Worm (Caenorhabditis elegans): Measurements from ENCODE around the gene scav-4.

Gene scav-4

ce11 chrX:12937521-12937920 is 44.1 kb upstream of the scav-4 start (continued):
- TF ChIP-seq tbp1 (GFP tag; optimal IDR thresholded peaks at IDR 0.05): peak; percentile 86
- no peak for TF ChIP-seq ets-4 (GFP tag; optimal IDR thresholded peaks at IDR 0.05)
- peak; percentile 87 for TF ChIP-seq lin-26 (GFP tag; IDR thresholded peaks at IDR 0.05)
- peak; percentile 26 for TF ChIP-seq ZK185.1 (tag; optimal IDR thresholded peaks at IDR 0.05; ENCODE audit: poor library complexity, severe bottlenecking)
- no peak for TF ChIP-seq mcd-1 (GFP tag; IDR thresholded peaks at IDR 0.05)
- TF ChIP-seq cebp-2 (GFP tag; IDR thresholded peaks at IDR 0.05): no peak
- no peak for TF ChIP-seq hlh-12 (tag; optimal IDR thresholded peaks at IDR 0.05)
- peak; percentile 58 for TF ChIP-seq die-1 (tag; optimal IDR thresholded peaks at IDR 0.05)
- TF ChIP-seq Y67H2A.10 (GFP tag; conservative IDR thresholded peaks at IDR 0.05): no peak
- TF ChIP-seq C17E4.6 (GFP tag; IDR thresholded peaks at IDR 0.05): no peak
- peak; percentile 56; the same call in 1 of the 2 replicates for TF ChIP-seq rcor-1 (GFP tag; IDR thresholded peaks at IDR 0.05)
- peak; percentile 17; the same call in 1 of the 2 replicates for TF ChIP-seq madf-6 (GFP tag; IDR thresholded peaks at IDR 0.05)
- no peak for TF ChIP-seq nhr-179 (tag; optimal IDR thresholded peaks at IDR 0.05)
- TF ChIP-seq nfya-2 (GFP tag; IDR thresholded peaks at IDR 0.05): no peak
- TF ChIP-seq T26A5.8 (tag; optimal IDR thresholded peaks at IDR 0.05): no peak
- no peak for TF ChIP-seq F33H1.4 (GFP tag; IDR thresholded peaks at IDR 0.05)
- TF ChIP-seq sea-2 (GFP tag; IDR thresholded peaks at IDR 0.05): no peak
- no peak for TF ChIP-seq ccch-3 (GFP tag; optimal IDR thresholded peaks at IDR 0.05)
- no peak for TF ChIP-seq ztf-3 (GFP tag; optimal IDR thresholded peaks at IDR 0.05)
- no peak for TF ChIP-seq ceh-27 (GFP tag; optimal IDR thresholded peaks at IDR 0.05)
- peak; percentile 48 for TF ChIP-seq hmg-1.2 (GFP tag; IDR thresholded peaks at IDR 0.05)
- no peak for TF ChIP-seq cebp-1 (GFP tag; IDR thresholded peaks at IDR 0.05)
- no peak for TF ChIP-seq cebp-1 (tag; optimal IDR thresholded peaks at IDR 0.05)
- TF ChIP-seq sdz-38 (tag; optimal IDR thresholded peaks at IDR 0.05): no peak

- TF ChIP-seq gei-17 (GFP tag; optimal IDR thresholded peaks at IDR 0.05) (no peak), madf-6 (GFP tag; IDR thresholded peaks at IDR 0.05) (no peak), hrde-1 (tag; optimal IDR thresholded peaks at IDR 0.05; ENCODE audit: borderline replicate concordance) (no peak), pbrm-1 (GFP tag; IDR thresholded peaks at IDR 0.05) (no peak), hlh-12 (tag; optimal IDR thresholded peaks at IDR 0.05) (no peak), egrh-3 (GFP tag; IDR thresholded peaks at IDR 0.05) (no peak), B0035.1 (tag; optimal IDR thresholded peaks at IDR 0.05) (no peak)
These were observed 40.8 kb upstream of the scav-4 start, which contains the start of gene gmap-3 for ce11 chrX:12940811-12941210. TSS of gene gmap-3 (minus strand) at chrX:12940958.

ce11 chrX:12942296-12942695 is 39.3 kb upstream of the scav-4 start:
- TF ChIP-seq nfya-1 (tag; optimal IDR thresholded peaks at IDR 0.05; ENCODE audit: borderline replicate concordance, insufficient read depth) (no peak), nhr-80 (tag; optimal IDR thresholded peaks at IDR 0.05) (no peak), ztf-25 (GFP tag; IDR thresholded peaks at IDR 0.05) (peak; percentile 73; the same call in 1 of the 2 replicates), snpc-1.3 (tag; optimal IDR thresholded peaks at IDR 0.05; ENCODE audit: insufficient read depth) (peak; percentile 66), F49E8.2 (tag; optimal IDR thresholded peaks at IDR 0.05; ENCODE audit: insufficient read depth) (peak; percentile 21), tbp1 (GFP tag; optimal IDR thresholded peaks at IDR 0.05) (peak; percentile 90), T07F8.4 (tag; optimal IDR thresholded peaks at IDR 0.05) (peak; percentile 16), him-1 (tag; optimal IDR thresholded peaks at IDR 0.05) (peak; percentile 66), egrh-3 (GFP tag; IDR thresholded peaks at IDR 0.05) (peak; percentile 37; the same call in 1 of the 2 replicates), zim-3 (tag; optimal IDR thresholded peaks at IDR 0.05) (no peak), mes-4 (tag; optimal IDR thresholded peaks at IDR 0.05) (peak; percentile 16), lin-26 (GFP tag; IDR thresholded peaks at IDR 0.05) (peak; percentile 70), cebp-1 (GFP tag; IDR thresholded peaks at IDR 0.05) (peak; percentile 37; the same call in 1 of the 2 replicates), cebp-1 (tag; optimal IDR thresholded peaks at IDR 0.05) (no peak), ZK185.1 (tag; optimal IDR thresholded peaks at IDR 0.05; ENCODE audit: poor library complexity, severe bottlenecking) (peak; percentile 74), B0261.1 (tag; optimal IDR thresholded peaks at IDR 0.05) (peak; percentile 70), pbrm-1 (GFP tag; IDR thresholded peaks at IDR 0.05) (peak; percentile 68), lir-1 (GFP tag; conservative IDR thresholded peaks at IDR 0.05) (no peak), repo-1 (tag; optimal IDR thresholded peaks at IDR 0.05) (no peak), D2030.7 (GFP tag; IDR thresholded peaks at IDR 0.05) (peak; percentile 34; the same call in 1 of the 2 replicates), tlf-1 (GFP tag; optimal IDR thresholded peaks at IDR 0.05) (no peak), rpc-1 (optimal IDR thresholded peaks at IDR 0.05) (peak; percentile 75), rpc-1 (tag; optimal IDR thresholded peaks at IDR 0.05) (peak; percentile 85)

Measured in whole organism, young adult.